Worm (Caenorhabditis elegans): ENCODE measurements around the gene F38A5.22.

Gene F38A5.22

DNA sequence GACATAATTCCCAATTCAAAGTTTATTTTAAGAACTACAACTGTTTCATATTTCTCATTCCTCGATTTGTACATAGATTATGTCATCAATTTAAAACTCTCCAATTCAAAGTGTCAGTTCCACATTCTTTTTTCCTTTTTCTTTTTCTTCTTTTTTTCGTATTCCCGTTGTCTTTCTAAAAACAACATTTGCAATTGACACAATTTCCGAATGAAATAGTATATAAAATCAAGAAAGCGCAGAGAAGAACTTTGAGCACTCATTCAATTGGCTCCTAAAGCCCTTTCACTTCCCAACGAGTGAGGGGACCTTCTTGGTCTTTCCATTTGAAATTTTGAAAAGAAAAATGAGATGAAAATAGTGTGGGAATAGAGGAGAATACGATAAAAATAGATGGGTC, 48.3 kb downstream of the F38A5.22 start:
- TF ChIP-seq nhr-129 (tag; optimal IDR thresholded peaks at IDR 0.05) (no peak), dmd-4 (tag; optimal IDR thresholded peaks at IDR 0.05) (no peak), lin-39 (tag; optimal IDR thresholded peaks at IDR 0.05) (peak; percentile 11), zag-1 (tag; optimal IDR thresholded peaks at IDR 0.05) (peak; percentile 0), nhr-237 (tag; optimal IDR thresholded peaks at IDR 0.05) (no peak)

All from whole organism, L2 larva.